Fruit fly (Drosophila melanogaster) whole organism, adult: ENCODE results near the gene CG11693.

ENCODE experiments used
- CG12768 ChIP-seq: fragments of 200-800 bp; sonication (Bioruptor generic); optimal IDR thresholded peaks from 2 replicates; lab custom pipeline; 2017; ENCODE audit warnings: missing biosample characterization, missing genetic modification characterization, mild to moderate bottlenecking, moderate library complexity, missing genetic modification reagents
- CG14711 ChIP-seq: fragments of 200-800 bp; sonication (Bioruptor generic); optimal IDR thresholded peaks from 2 replicates; lab custom pipeline; 2018; ENCODE audit warnings: missing biosample characterization, mild to moderate bottlenecking, missing genetic modification characterization, moderate library complexity
- CG1620 ChIP-seq: fragments of 200-800 bp; sonication (Bioruptor generic); optimal IDR thresholded peaks from 2 replicates; lab custom pipeline; 2016; ENCODE audit warnings: missing biosample characterization, missing genetic modification characterization
- CG33017 ChIP-seq: fragments of 200-800 bp; sonication (Bioruptor generic); optimal IDR thresholded peaks from 2 replicates; lab custom pipeline; 2018; ENCODE audit warnings: missing biosample characterization, mild to moderate bottlenecking, missing genetic modification characterization, moderate library complexity
- CG7045 ChIP-seq: fragments of 200-800 bp; sonication (Bioruptor generic); optimal IDR thresholded peaks from 2 replicates; lab custom pipeline; 2017; ENCODE audit warnings: missing biosample characterization, mild to moderate bottlenecking, missing genetic modification characterization
- CG7101 ChIP-seq: fragments of 200-800 bp; sonication (Bioruptor generic); optimal IDR thresholded peaks from 2 replicates; lab custom pipeline; 2018; ENCODE audit warnings: missing biosample characterization, mild to moderate bottlenecking, missing genetic modification characterization, moderate library complexity
- Clk ChIP-seq: fragments of 200-800 bp; sonication (Bioruptor generic); optimal IDR thresholded peaks from 2 replicates; lab custom pipeline; 2017; ENCODE audit warnings: missing biosample characterization, missing genetic modification characterization
- Hr96 ChIP-seq: fragments of 200-800 bp; sonication (Bioruptor generic); optimal IDR thresholded peaks from 2 replicates; lab custom pipeline; 2016; ENCODE audit warnings: missing biosample characterization, missing genetic modification characterization
- Mnt ChIP-seq: fragments of 200-800 bp; sonication (Bioruptor generic); optimal IDR thresholded peaks from 2 replicates; lab custom pipeline; 2016; ENCODE audit warnings: missing biosample characterization, mild to moderate bottlenecking, missing genetic modification characterization
- cic ChIP-seq: fragments of 200-800 bp; sonication (Bioruptor generic); optimal IDR thresholded peaks from 2 replicates; lab custom pipeline; 2017; ENCODE audit warnings: missing biosample characterization, mild to moderate bottlenecking, missing genetic modification characterization, moderate library complexity
- kay ChIP-seq: fragments of 200-800 bp; sonication (Bioruptor generic); peaks from one replicate; lab custom pipeline; 2016; ENCODE audit warnings: missing biosample characterization, missing genetic modification characterization, borderline replicate concordance
- pad ChIP-seq: fragments of 200-800 bp; sonication (Bioruptor generic); optimal IDR thresholded peaks from 3 replicates; lab custom pipeline; 2017; ENCODE audit warnings: missing biosample characterization, missing genetic modification characterization, mild to moderate bottlenecking, moderate library complexity, missing genetic modification reagents
- tj ChIP-seq: fragments of 200-800 bp; sonication (Bioruptor generic); optimal IDR thresholded peaks from 3 replicates; lab custom pipeline; 2017; ENCODE audit warnings: missing biosample characterization, mild to moderate bottlenecking, missing genetic modification characterization, moderate library complexity

dm6 chr3R:8349106-8349448 is 38.5 kb upstream of the CG11693 start:
- no peak for TF ChIP-seq cic (GFP tag; lab: Kevin White, UChicago)
- no peak for TF ChIP-seq kay (GFP tag; lab: Kevin White, UChicago)
- no peak for TF ChIP-seq CG7045
- TF ChIP-seq CG14711 = no peak
- no peak for TF ChIP-seq Hr96 (GFP tag; lab: Kevin White, UChicago)
- TF ChIP-seq CG1620 = no peak
- TF ChIP-seq CG33017 (tag; lab: Kevin White, UChicago) = no peak
- TF ChIP-seq Clk = no peak
- TF ChIP-seq tj (GFP tag; lab: Kevin White, UChicago) = no peak
- no peak for TF ChIP-seq pad (GFP tag; lab: Kevin White, UChicago)
- no peak for TF ChIP-seq CG7101 (tag; lab: Kevin White, UChicago)
- no peak for TF ChIP-seq Mnt (GFP tag; lab: Kevin White, UChicago)
- no peak for TF ChIP-seq CG12768
